Fruit fly (Drosophila melanogaster): ENCODE results near the gene Ubi-p63E.

The Ubi-p63E gene

DNA sequence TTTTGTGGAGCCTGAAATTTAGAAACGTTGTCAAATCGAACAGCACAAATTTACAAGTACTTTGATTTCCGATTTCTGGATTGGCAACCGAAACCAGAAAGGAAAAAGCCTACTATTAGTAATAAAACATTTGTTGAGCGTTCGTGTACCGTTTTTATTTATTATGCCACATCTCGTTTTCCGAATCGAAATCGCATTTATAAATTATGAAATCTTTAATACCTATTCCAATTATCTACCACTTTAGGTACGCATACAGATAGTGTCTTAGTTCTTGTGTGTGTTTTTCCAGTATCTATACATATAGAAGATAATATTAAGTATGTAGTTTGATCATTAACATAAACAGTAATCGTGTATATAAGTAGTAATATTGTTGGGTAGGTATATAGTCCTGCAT lies 6.8 kb upstream of the Ubi-p63E start, which contains the start of gene mge:
Gene mge, minus strand, starts transcription at position 101 of the 400 bp plus-strand sequence.
- TF ChIP-seq Myc (optimal IDR thresholded peaks at IDR 0.05) (no peak), ttk (optimal IDR thresholded peaks at IDR 0.05) (no peak), psq (optimal IDR thresholded peaks at IDR 0.05) (no peak), insv (optimal IDR thresholded peaks at IDR 0.05) (no peak), Sin3A (optimal IDR thresholded peaks at IDR 0.05) (no peak), h (optimal IDR thresholded peaks at IDR 0.05) (no peak)

DNA sequence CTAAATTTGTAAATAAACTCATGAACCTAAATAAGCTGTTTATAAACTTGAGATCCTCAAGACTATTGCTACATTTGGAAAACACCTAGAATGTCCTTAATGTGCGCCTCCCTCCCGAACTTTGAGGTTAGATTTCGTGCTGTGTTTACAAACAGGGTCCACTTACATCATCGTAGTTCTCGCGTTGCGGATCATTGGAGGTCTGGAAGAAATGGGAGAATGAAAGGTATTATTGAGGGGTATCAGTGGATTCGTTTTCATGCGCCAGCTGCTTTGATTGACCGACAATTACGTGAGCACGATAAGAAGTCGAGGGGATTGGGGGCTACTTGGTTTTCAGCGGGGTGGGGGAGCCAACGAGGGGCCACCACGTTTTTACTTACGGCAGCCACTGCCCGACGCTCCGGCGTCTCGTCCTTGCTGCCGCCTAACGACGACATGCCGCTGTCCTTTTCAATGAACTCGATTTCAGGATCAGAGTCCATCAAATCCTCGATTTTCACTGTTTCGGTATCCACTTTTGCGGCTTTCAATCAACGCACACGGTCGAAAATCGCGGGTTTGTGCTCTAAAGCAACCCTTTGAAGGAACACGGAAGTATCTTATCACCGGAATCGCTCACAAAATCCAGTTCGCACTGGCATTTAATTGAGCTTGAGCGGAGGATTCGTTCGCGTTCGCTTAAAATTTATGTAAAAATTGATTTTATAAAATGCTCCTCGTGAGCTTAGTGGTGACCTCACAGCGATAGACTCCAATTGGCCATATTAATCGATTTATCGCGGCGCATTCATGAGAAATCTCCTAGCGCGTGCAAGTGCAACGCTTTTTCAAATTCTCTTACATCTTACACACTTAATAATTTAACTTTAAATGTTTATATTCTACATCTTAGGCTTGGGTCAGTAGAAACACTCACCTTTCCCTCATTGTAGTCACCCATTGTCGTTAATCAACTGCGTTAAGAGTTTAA lies 6.1 kb upstream of the Ubi-p63E start:
- no peak for TF ChIP-seq h (optimal IDR thresholded peaks at IDR 0.05)

DNA sequence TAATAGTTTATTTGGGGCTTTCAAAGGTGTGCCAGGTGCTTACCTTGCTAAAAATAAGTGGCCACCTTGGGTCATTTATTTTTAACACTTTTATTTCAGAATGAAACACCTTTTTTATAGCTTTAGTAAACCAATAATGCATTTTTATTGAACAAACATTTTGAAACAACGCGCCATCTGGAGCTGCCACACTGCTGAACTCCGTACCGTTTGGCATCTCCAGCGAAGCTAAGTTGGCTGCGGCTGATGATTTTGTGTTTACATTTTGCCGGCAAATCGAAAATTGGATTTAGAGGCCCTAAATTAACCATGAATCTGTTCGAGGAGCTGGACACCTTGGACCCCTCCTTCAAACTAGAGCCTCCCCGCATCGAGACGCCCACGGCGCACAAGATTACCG lies 2.1 kb upstream of the Ubi-p63E start, which contains the start of gene ida:
Gene ida, plus strand, starts transcription at position 234 of the 400 bp plus-strand sequence.
- TF ChIP-seq Myc (optimal IDR thresholded peaks at IDR 0.05) (no peak), insv (optimal IDR thresholded peaks at IDR 0.05) (no peak), Sin3A (optimal IDR thresholded peaks at IDR 0.05) (no peak), psq (optimal IDR thresholded peaks at IDR 0.05) (no peak)

DNA sequence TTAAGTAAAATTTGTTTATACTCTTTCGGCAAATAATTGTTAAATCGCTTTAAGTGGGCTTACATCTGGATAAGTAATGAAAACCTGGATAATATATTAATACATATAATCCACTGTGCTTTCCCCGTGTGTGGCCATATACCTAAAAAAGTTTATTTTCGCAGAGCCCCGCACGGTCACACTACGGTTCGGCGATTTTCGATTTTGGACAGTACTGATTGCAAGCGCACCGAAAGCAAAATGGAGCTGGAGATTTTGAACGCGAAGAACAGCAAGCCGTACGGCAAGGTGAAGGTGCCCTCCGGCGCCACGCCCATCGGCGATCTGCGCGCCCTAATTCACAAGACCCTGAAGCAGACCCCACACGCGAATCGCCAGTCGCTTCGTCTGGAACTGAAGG lies 317 bp upstream of the Ubi-p63E start, which contains the start of gene Sc2:
Gene Sc2, plus strand, starts transcription at position 192 of the 400 bp plus-strand sequence.
- TF ChIP-seq Sin3A (optimal IDR thresholded peaks at IDR 0.05) (no peak), h (optimal IDR thresholded peaks at IDR 0.05) (no peak), Myc (optimal IDR thresholded peaks at IDR 0.05) (no peak), psq (optimal IDR thresholded peaks at IDR 0.05) (no peak), insv (optimal IDR thresholded peaks at IDR 0.05) (no peak), ttk (optimal IDR thresholded peaks at IDR 0.05) (no peak)

DNA sequence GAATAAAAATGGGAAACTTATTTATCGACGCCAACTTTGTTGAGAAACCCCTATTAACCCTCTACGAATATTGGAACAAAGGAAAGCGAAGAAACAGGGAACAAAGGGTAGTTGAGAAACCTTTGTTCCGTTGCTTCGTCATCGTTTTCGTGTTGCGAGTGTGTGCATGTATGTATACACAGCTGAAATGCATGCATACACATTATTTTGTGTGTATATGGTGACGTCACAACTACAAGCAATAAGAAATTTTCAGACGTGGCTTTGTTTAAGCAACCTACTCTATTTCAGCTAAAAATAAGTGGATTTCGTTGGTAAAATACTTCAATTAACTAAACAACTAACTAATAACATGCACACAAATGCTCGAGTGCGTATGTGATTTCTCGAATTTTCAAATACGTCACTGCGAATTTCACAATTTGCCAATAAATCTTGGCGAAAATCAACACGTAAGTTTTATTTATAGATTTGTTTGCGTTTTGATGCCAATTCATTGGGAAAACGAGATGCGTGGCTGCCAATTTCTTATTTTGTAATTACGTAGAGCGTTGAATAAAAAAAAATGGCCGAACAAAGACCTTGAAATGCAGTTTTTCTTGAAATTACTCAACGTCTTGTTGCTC lies 1.0 kb downstream of the Ubi-p63E start:
- TF ChIP-seq insv (optimal IDR thresholded peaks at IDR 0.05) = no peak
- TF ChIP-seq Myc (optimal IDR thresholded peaks at IDR 0.05) = no peak
- no peak for TF ChIP-seq Sin3A (optimal IDR thresholded peaks at IDR 0.05)
- no peak for TF ChIP-seq psq (optimal IDR thresholded peaks at IDR 0.05)
- no peak for TF ChIP-seq h (optimal IDR thresholded peaks at IDR 0.05)
- TF ChIP-seq ttk (optimal IDR thresholded peaks at IDR 0.05) = no peak

DNA sequence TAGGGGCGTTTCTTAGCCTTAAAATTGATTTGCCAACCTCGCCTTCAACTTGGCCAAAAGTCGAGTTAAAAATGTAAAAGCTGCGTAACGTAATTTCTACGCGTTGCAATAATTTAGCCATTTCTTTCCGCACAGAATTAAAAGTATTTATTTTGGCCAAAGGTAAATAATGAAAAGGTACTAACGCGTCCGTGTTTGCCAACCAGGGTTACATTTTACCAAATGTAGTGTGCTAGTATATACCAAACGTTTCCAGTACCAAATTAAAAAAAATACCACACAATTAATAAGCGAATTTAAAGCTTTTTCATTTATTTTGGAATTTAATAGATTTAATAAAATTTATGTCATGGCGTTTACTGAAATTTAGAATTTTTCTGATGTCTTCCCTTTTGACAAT lies 4.0 kb downstream of the Ubi-p63E start, which contains the start of gene Ccz1:
Gene Ccz1, minus strand, starts transcription at position 179 of the 400 bp plus-strand sequence.
- TF ChIP-seq insv (optimal IDR thresholded peaks at IDR 0.05) = no peak
- TF ChIP-seq Myc (optimal IDR thresholded peaks at IDR 0.05) = no peak
- no peak for TF ChIP-seq Sin3A (optimal IDR thresholded peaks at IDR 0.05)
- no peak for TF ChIP-seq psq (optimal IDR thresholded peaks at IDR 0.05)
- no peak for TF ChIP-seq ttk (optimal IDR thresholded peaks at IDR 0.05)
- TF ChIP-seq h (optimal IDR thresholded peaks at IDR 0.05) = no peak

DNA sequence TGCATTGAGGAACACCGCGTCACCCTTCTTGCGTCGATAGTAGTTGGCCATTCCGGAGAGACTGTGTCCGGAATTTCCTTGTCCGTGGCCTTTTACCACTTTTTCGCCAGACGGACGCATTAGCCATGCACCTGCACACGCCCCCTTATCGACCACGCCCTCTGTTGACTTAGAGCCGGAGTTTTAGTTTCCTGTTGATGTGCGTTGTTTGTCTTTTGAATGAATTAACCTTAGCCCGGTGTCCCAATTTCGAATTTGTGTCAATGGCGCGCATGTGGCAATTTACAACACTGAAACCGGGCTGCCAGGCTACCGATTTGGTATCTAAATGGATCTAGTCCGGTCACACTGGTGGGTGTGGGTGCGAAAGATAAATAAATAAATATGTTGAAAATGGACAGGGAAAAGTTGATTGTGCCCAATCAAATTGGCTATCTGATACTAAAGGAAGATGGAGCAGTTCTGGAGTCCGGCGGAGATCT lies 6.4 kb downstream of the Ubi-p63E start, which contains the start of the genes Gr63a and Lamtor4:
Gene Gr63a, minus strand, starts transcription at position 51 of the 482 bp plus-strand sequence.
Gene Lamtor4, plus strand, starts transcription at position 348 of the 482 bp plus-strand sequence.
- TF ChIP-seq Myc (optimal IDR thresholded peaks at IDR 0.05) (no peak), psq (optimal IDR thresholded peaks at IDR 0.05) (no peak), insv (optimal IDR thresholded peaks at IDR 0.05) (no peak), Sin3A (optimal IDR thresholded peaks at IDR 0.05) (no peak), h (optimal IDR thresholded peaks at IDR 0.05) (no peak), ttk (optimal IDR thresholded peaks at IDR 0.05) (no peak)

DNA sequence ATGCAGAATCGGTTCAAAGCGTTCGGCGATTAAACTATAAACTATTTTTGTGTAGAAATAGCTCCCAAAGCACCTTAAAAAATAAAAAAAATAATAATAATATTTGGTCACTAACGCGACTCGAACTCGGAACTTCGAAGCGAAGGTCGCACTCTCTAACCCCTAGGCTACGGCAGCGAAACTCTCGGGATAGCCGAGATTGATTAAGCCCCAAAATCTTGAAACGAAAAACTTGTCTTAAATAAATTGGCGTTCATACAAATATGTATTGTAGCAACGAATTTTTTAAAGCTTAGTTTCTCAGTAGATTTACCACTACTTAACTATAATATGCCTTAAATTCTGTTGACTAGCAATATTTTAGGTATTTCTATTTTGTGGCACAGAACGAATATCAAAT lies 8.6 kb downstream of the Ubi-p63E start:
- TF ChIP-seq Sin3A (optimal IDR thresholded peaks at IDR 0.05) (no peak), h (optimal IDR thresholded peaks at IDR 0.05) (no peak), insv (optimal IDR thresholded peaks at IDR 0.05) (no peak), ttk (optimal IDR thresholded peaks at IDR 0.05) (no peak), Myc (optimal IDR thresholded peaks at IDR 0.05) (no peak), psq (optimal IDR thresholded peaks at IDR 0.05) (no peak)

DNA sequence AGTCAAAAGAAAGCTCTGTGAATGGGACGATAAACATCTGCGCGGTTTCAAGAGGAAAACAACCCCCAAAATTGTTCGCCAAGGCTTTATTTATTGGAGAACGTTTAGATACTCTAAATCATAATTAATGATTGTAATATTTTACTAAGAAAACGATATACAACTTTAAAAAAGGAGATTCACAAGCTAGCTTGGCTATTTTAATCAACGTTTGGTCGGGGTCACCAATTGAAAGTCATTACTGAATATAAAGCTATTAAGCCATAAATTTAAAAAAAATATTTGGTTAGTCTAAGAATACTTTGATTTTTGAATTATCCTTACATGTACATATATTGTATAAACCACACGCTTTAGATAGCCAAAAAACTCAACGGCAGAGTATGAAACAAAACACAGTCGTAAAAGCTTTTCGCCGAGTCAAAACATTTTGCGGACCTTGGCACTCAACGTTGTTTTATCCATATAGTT lies 10.8 kb downstream of the Ubi-p63E start, which contains the start of gene Fie:
Gene Fie, plus strand, starts transcription at position 421 of the 471 bp plus-strand sequence.
- TF ChIP-seq ttk (optimal IDR thresholded peaks at IDR 0.05) = no peak
- no peak for TF ChIP-seq h (optimal IDR thresholded peaks at IDR 0.05)
- TF ChIP-seq psq (optimal IDR thresholded peaks at IDR 0.05) = no peak
- TF ChIP-seq Myc (optimal IDR thresholded peaks at IDR 0.05) = no peak
- TF ChIP-seq insv (optimal IDR thresholded peaks at IDR 0.05) = no peak
- TF ChIP-seq Sin3A (optimal IDR thresholded peaks at IDR 0.05) = no peak

DNA sequence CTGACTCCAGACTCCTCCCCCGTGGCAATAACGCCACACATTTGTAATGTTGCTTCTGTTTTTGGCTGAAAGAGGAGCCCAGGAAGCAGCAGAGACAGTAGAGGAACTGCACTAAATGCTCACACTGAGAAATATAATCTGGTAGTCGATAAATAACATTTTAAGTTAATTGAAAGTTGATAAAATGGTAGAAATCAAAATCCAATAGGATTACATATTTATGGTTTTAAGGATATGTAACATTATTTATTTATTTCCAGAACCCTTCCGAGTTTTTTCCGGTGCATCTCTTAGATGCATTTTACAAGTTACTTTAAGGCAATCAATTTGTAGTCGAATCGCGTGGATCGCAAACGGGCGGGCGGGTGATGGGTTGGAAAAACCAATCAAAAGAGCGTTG lies 12.1 kb downstream of the Ubi-p63E start:
- TF ChIP-seq insv (optimal IDR thresholded peaks at IDR 0.05) (no peak), Sin3A (optimal IDR thresholded peaks at IDR 0.05) (no peak), Myc (optimal IDR thresholded peaks at IDR 0.05) (no peak), ttk (optimal IDR thresholded peaks at IDR 0.05) (no peak), psq (optimal IDR thresholded peaks at IDR 0.05) (no peak), h (optimal IDR thresholded peaks at IDR 0.05) (no peak)

DNA sequence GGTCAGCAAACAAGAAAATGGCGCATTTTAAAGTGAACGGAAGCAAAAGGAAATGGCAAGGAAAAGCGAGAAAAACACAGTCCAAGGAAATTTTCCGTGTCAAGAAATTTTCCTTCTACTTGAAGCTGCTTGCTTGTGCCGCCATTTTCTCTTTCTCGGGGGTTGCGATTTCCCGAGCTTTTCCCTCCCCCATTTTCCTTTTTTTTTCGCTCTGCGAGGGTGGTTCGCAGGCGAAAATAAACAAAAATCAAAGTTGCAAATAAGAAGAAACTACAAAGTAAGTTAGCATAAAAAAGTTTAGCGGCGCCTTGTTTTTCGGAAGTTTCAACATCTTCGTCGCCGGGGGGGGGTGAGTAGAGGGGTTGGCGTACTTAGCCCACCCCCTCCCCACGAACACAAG lies 15.6 kb downstream of the Ubi-p63E start:
- no peak for TF ChIP-seq h (optimal IDR thresholded peaks at IDR 0.05)
- TF ChIP-seq Sin3A (optimal IDR thresholded peaks at IDR 0.05) = no peak
- no peak for TF ChIP-seq psq (optimal IDR thresholded peaks at IDR 0.05)
- TF ChIP-seq ttk (optimal IDR thresholded peaks at IDR 0.05) = no peak
- no peak for TF ChIP-seq insv (optimal IDR thresholded peaks at IDR 0.05)
- no peak for TF ChIP-seq Myc (optimal IDR thresholded peaks at IDR 0.05)

DNA sequence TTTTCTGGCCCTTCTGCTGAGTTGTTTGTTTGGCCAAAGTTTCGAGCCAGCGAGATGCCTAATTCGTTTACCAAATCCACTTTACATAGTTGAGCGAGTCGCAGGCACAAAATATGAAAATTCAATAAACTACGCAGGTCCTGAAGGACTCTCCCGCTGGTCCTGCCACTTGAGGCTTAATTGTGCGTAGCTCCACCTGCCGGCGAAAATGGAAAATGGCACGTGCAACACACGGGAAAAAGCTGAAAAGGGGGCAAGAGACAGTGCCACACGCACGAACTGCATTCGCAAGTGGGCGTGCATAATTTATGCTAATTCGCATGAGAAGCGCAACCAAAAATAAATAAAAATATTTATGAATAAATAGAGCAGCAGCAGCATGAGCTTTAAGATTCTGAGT lies 17.1 kb downstream of the Ubi-p63E start:
- no peak for TF ChIP-seq Myc (optimal IDR thresholded peaks at IDR 0.05)
- TF ChIP-seq insv (optimal IDR thresholded peaks at IDR 0.05) = no peak
- TF ChIP-seq h (optimal IDR thresholded peaks at IDR 0.05) = no peak
- TF ChIP-seq Sin3A (optimal IDR thresholded peaks at IDR 0.05) = no peak
- TF ChIP-seq psq (optimal IDR thresholded peaks at IDR 0.05) = no peak
- no peak for TF ChIP-seq ttk (optimal IDR thresholded peaks at IDR 0.05)

All from Kc167 (cell line).